Worm (Caenorhabditis elegans) whole organism, L3 larva: ENCODE data around the gene fbxb-39.

Experiments
- aly-2 ChIP-seq: fragments of 150-350 bp; optimal IDR thresholded peaks from 2 replicates; lab custom pipeline; 2014; ENCODE audit warnings: missing biosample characterization, missing genetic modification characterization
- egl-27 ChIP-seq: sonication (generic microtip); optimal IDR thresholded peaks from 4 replicates; lab custom pipeline; 2017; ENCODE audit warnings: missing biosample characterization, missing genetic modification reagents, missing genetic modification characterization
- elt-1 ChIP-seq: fragments of 150-350 bp; optimal IDR thresholded peaks from 2 replicates; lab custom pipeline; 2014; ENCODE audit warnings: missing biosample characterization, missing genetic modification characterization
- elt-3 ChIP-seq, 3 experiments: fragments of 150-350 bp in 1 of 3; sonication (generic microtip) in 2 of 3; optimal IDR thresholded peaks; 2 replicates in 2 of 3; 4 replicates in 1 of 3; lab custom pipeline; 2014 to 2017; ENCODE audit warnings: missing biosample characterization in 3 of 3, missing genetic modification characterization in 3 of 3
- lin-39 ChIP-seq: fragments of 150-350 bp; optimal IDR thresholded peaks from 2 replicates; lab custom pipeline; 2018; ENCODE audit warnings: missing biosample characterization, missing genetic modification reagents, missing genetic modification characterization
- lsy-12 ChIP-seq: sonication (generic microtip); optimal IDR thresholded peaks from 2 replicates; lab custom pipeline; 2016; ENCODE audit warnings: mild to moderate bottlenecking, missing genetic modification characterization, missing compliant biosample characterization
- nhr-11 ChIP-seq: fragments of 150-350 bp; optimal IDR thresholded peaks from 2 replicates; lab custom pipeline; 2014; ENCODE audit warnings: missing biosample characterization, missing genetic modification characterization
- nhr-237 ChIP-seq: fragments of 150-350 bp; optimal IDR thresholded peaks from 2 replicates; lab custom pipeline; 2014; ENCODE audit warnings: missing biosample characterization, missing genetic modification characterization
- nhr-77 ChIP-seq: fragments of 150-350 bp; optimal IDR thresholded peaks from 2 replicates; lab custom pipeline; 2014; ENCODE audit warnings: missing biosample characterization, missing genetic modification characterization
- snpc-4 ChIP-seq: fragments of 150-350 bp; optimal IDR thresholded peaks from 2 replicates; lab custom pipeline; 2014; ENCODE audit warnings: missing biosample characterization, missing genetic modification characterization
- unc-39 ChIP-seq: sonication (generic microtip); optimal IDR thresholded peaks from 4 replicates; lab custom pipeline; 2017; ENCODE audit warnings: missing biosample characterization, missing genetic modification characterization

ce11 chrII:1042227-1042626 is 1.9 kb upstream of the fbxb-39 start, which contains the start of gene fbxb-41:
- no peak for TF ChIP-seq nhr-237
- no peak for TF ChIP-seq unc-39 (tag; lab: Kevin White, UChicago)
- no peak for TF ChIP-seq elt-1
- no peak for TF ChIP-seq aly-2 (tag; lab: Kevin White, UChicago)
- TF ChIP-seq snpc-4 (tag; lab: Kevin White, UChicago) = no peak
- TF ChIP-seq nhr-11 (tag; lab: Kevin White, UChicago) = no peak
- no peak for TF ChIP-seq egl-27 (tag; lab: Kevin White, UChicago)
- TF ChIP-seq lin-39 (tag; lab: Kevin White, UChicago) = no peak
- TF ChIP-seq nhr-77 (tag; lab: Kevin White, UChicago) = no peak
- TF ChIP-seq elt-3 (tag; optimal IDR thresholded peaks at IDR 0.05; lab: Kevin White, UChicago) = no peak
- TF ChIP-seq lsy-12 = no peak
